Worm (Caenorhabditis elegans) whole organism, L4 larva: Measurements from ENCODE around the gene ssl-1.

Experiments
- D1046.2 ChIP-seq: fragments of 200-800 bp; sonication (Bioruptor generic); IDR thresholded peaks from 2 replicates; pipeline ENCODE4 v1.3.6; 2022; ENCODE audit warnings: missing genetic modification characterization, missing compliant biosample characterization
- F10B5.3 ChIP-seq: sonication (generic microtip); optimal IDR thresholded peaks from 2 replicates; lab custom pipeline; 2016; ENCODE audit warnings: mild to moderate bottlenecking, missing genetic modification characterization, missing compliant biosample characterization
- F26F4.8 ChIP-seq: fragments of 200-800 bp; sonication (Bioruptor generic); conservative IDR thresholded peaks from 2 replicates; pipeline ENCODE4 v1.3.6; 2022; ENCODE audit warnings: missing genetic modification characterization, missing compliant biosample characterization
- F37D6.2 ChIP-seq: sonication (generic microtip); optimal IDR thresholded peaks from 2 replicates; lab custom pipeline; 2016; ENCODE audit warnings: mild to moderate bottlenecking, missing genetic modification characterization, missing compliant biosample characterization
- R02D3.7 ChIP-seq: fragments of 150-350 bp; sonication (generic microtip); optimal IDR thresholded peaks from 3 replicates; lab custom pipeline; 2014; ENCODE audit warnings: missing biosample characterization, missing genetic modification characterization
- T20F7.1 ChIP-seq: fragments of 200-800 bp; sonication (Bioruptor generic); optimal IDR thresholded peaks from 2 replicates; lab custom pipeline; 2018; ENCODE audit warnings: mild to moderate bottlenecking, missing genetic modification characterization, missing compliant biosample characterization
- Y75B8A.6 ChIP-seq: fragments of 200-800 bp; sonication (Bioruptor generic); IDR thresholded peaks from 2 replicates; pipeline ENCODE4 v1.3.6; 2022; ENCODE audit warnings: missing genetic modification reagents, missing genetic modification characterization, missing compliant biosample characterization
- ZK337.2 ChIP-seq: fragments of 200-800 bp; sonication (Bioruptor generic); IDR thresholded peaks from 2 replicates; pipeline ENCODE4 v1.3.6; 2022; ENCODE audit warnings: missing genetic modification reagents, missing genetic modification characterization, missing compliant biosample characterization
- ZK546.5 ChIP-seq, 2 experiments: sonication (generic microtip); optimal IDR thresholded peaks; 2 replicates each; lab custom pipeline; 2017; ENCODE audit warnings: missing biosample characterization in 2 of 2, missing genetic modification characterization in 2 of 2
- aha-1 ChIP-seq: fragments of 150-350 bp; peaks from one replicate; lab custom pipeline; 2014; ENCODE audit warnings: missing biosample characterization, missing genetic modification characterization
- ceh-82 ChIP-seq: sonication (generic microtip); optimal IDR thresholded peaks from 2 replicates; lab custom pipeline; 2017; ENCODE audit warnings: missing biosample characterization, missing genetic modification characterization
- ces-1 ChIP-seq: fragments of 150-350 bp; sonication (generic microtip); optimal IDR thresholded peaks from 4 replicates; lab custom pipeline; 2014; ENCODE audit warnings: missing biosample characterization, missing genetic modification reagents, missing genetic modification characterization
- cey-2 ChIP-seq: sonication (generic microtip); optimal IDR thresholded peaks from 3 replicates; lab custom pipeline; 2017; ENCODE audit warnings: missing genetic modification characterization, mild to moderate bottlenecking, missing compliant biosample characterization, antibody characterized with exemption, borderline replicate concordance; ENCODE audit not compliant: insufficient read depth
- ctbp-1 ChIP-seq: fragments of 200-800 bp; sonication (Bioruptor generic); IDR thresholded peaks from 2 replicates; pipeline ENCODE4 v1.3.6; 2022; ENCODE audit warnings: missing genetic modification reagents, missing genetic modification characterization, missing compliant biosample characterization
- daf-16 ChIP-seq, 3 experiments: sonication (generic microtip); optimal IDR thresholded peaks; 2 replicates each; lab custom pipeline; 2016 to 2017; ENCODE audit warnings: missing genetic modification characterization in 3 of 3, missing genetic modification reagents in 3 of 3, mild to moderate bottlenecking in 2 of 3, missing compliant biosample characterization in 2 of 3, missing biosample characterization in 1 of 3, moderate library complexity in 1 of 3
- egl-27 ChIP-seq: sonication (generic microtip); optimal IDR thresholded peaks from 3 replicates; lab custom pipeline; 2017; ENCODE audit warnings: missing biosample characterization, missing genetic modification reagents, missing genetic modification characterization
- fkh-10 ChIP-seq: fragments of 150-350 bp; optimal IDR thresholded peaks from 2 replicates; lab custom pipeline; 2014; ENCODE audit warnings: missing biosample characterization, missing genetic modification reagents, missing genetic modification characterization
- gei-8 ChIP-seq: fragments of 200-800 bp; sonication (Bioruptor generic); optimal IDR thresholded peaks from 2 replicates; lab custom pipeline; 2018; ENCODE audit warnings: mild to moderate bottlenecking, missing genetic modification characterization, missing compliant biosample characterization
- hlh-11 ChIP-seq: fragments of 200-800 bp; sonication (Bioruptor generic); optimal IDR thresholded peaks from 2 replicates; lab custom pipeline; 2018; ENCODE audit warnings: mild to moderate bottlenecking, missing genetic modification characterization, missing compliant biosample characterization
- hmg-1.1 ChIP-seq: fragments of 200-800 bp; sonication (Bioruptor generic); IDR thresholded peaks from 2 replicates; pipeline ENCODE4 v1.3.6; 2022; ENCODE audit warnings: missing genetic modification reagents, missing genetic modification characterization, missing compliant biosample characterization
- jun-1 ChIP-seq: fragments of 150-350 bp; optimal IDR thresholded peaks from 2 replicates; lab custom pipeline; 2014; ENCODE audit warnings: missing biosample characterization, missing genetic modification reagents, missing genetic modification characterization
- lim-7 ChIP-seq: fragments of 200-800 bp; sonication (Bioruptor generic); IDR thresholded peaks from 2 replicates; pipeline ENCODE4 v1.3.6; 2022; ENCODE audit warnings: missing genetic modification characterization, missing compliant biosample characterization
- lin-1 ChIP-seq: fragments of 200-800 bp; sonication (Bioruptor generic); IDR thresholded peaks from 2 replicates; pipeline ENCODE4 v1.3.6; 2022; ENCODE audit warnings: missing genetic modification reagents, missing genetic modification characterization, missing compliant biosample characterization
- lin-13 ChIP-seq: fragments of 150-350 bp; optimal IDR thresholded peaks from 2 replicates; lab custom pipeline; 2014; ENCODE audit warnings: missing biosample characterization, missing genetic modification reagents, missing genetic modification characterization
- lin-38 ChIP-seq: fragments of 200-800 bp; sonication (Bioruptor generic); IDR thresholded peaks from 2 replicates; pipeline ENCODE4 v1.3.6; 2022; ENCODE audit warnings: missing genetic modification reagents, missing genetic modification characterization, missing compliant biosample characterization
- lin-39 ChIP-seq: fragments of 150-350 bp; optimal IDR thresholded peaks from 2 replicates; lab custom pipeline; 2014; ENCODE audit warnings: missing biosample characterization, missing genetic modification reagents, missing genetic modification characterization
- lir-3 ChIP-seq: sonication (generic microtip); optimal IDR thresholded peaks from 2 replicates; lab custom pipeline; 2016; ENCODE audit warnings: mild to moderate bottlenecking, missing genetic modification characterization, missing compliant biosample characterization
- lsy-2 ChIP-seq, 2 experiments: fragments of 150-350 bp in 1 of 2; sonication (generic microtip) in 1 of 2; optimal IDR thresholded peaks; 2 replicates each; lab custom pipeline; 2014 to 2017; ENCODE audit warnings: missing biosample characterization in 2 of 2, missing genetic modification characterization in 2 of 2
- mdt-29 ChIP-seq: fragments of 200-800 bp; sonication (Bioruptor generic); IDR thresholded peaks from 2 replicates; pipeline ENCODE4 v1.3.6; 2022; ENCODE audit warnings: missing genetic modification reagents, missing genetic modification characterization, missing compliant biosample characterization
- nhr-10 ChIP-seq: fragments of 150-350 bp; optimal IDR thresholded peaks from 2 replicates; lab custom pipeline; 2014; ENCODE audit warnings: missing biosample characterization, missing genetic modification characterization
- nhr-102 ChIP-seq: sonication (generic microtip); optimal IDR thresholded peaks from 2 replicates; lab custom pipeline; 2016; ENCODE audit warnings: mild to moderate bottlenecking, missing genetic modification characterization, moderate library complexity, missing compliant biosample characterization
- nhr-237 ChIP-seq: sonication (generic microtip); optimal IDR thresholded peaks from 2 replicates; lab custom pipeline; 2017; ENCODE audit warnings: missing biosample characterization, missing genetic modification characterization
- nhr-25 ChIP-seq: sonication (generic microtip); optimal IDR thresholded peaks from 2 replicates; lab custom pipeline; 2017; ENCODE audit warnings: missing genetic modification characterization, mild to moderate bottlenecking, missing compliant biosample characterization, antibody characterized with exemption, moderate library complexity, borderline replicate concordance; ENCODE audit not compliant: insufficient read depth
- nhr-41 ChIP-seq: fragments of 200-800 bp; sonication (Bioruptor generic); IDR thresholded peaks from 2 replicates; pipeline ENCODE4 v1.3.6; 2022; ENCODE audit warnings: missing genetic modification reagents, missing genetic modification characterization, missing compliant biosample characterization
- pha-4 ChIP-seq, 2 experiments: fragments of 150-350 bp in 1 of 2; fragments of 200-800 bp in 1 of 2; sonication (Bioruptor generic) in 1 of 2; IDR thresholded peaks in 1 of 2; optimal IDR thresholded peaks in 1 of 2; 2 replicates each; pipeline versions ENCODE4 v1.3.6 to Lab custom; 2014 to 2022; ENCODE audit warnings: missing genetic modification characterization in 2 of 2, missing genetic modification reagents in 2 of 2, missing biosample characterization in 1 of 2, missing compliant biosample characterization in 1 of 2
- php-3 ChIP-seq: fragments of 200-800 bp; sonication (Bioruptor generic); IDR thresholded peaks from 2 replicates; pipeline ENCODE4 v1.3.6; 2022; ENCODE audit warnings: missing genetic modification reagents, missing genetic modification characterization, missing compliant biosample characterization
- pqm-1 ChIP-seq: sonication (generic microtip); optimal IDR thresholded peaks from 2 replicates; lab custom pipeline; 2017; ENCODE audit warnings: missing biosample characterization, missing genetic modification characterization
- saeg-2 ChIP-seq: fragments of 200-800 bp; sonication (Bioruptor generic); IDR thresholded peaks from 2 replicates; pipeline ENCODE4 v1.3.6; 2022; ENCODE audit warnings: missing genetic modification reagents, missing genetic modification characterization, missing compliant biosample characterization
- snpc-1.2 ChIP-seq: fragments of 200-800 bp; sonication (Bioruptor generic); IDR thresholded peaks from 2 replicates; pipeline ENCODE4 v1.3.6; 2022; ENCODE audit warnings: missing genetic modification reagents, missing genetic modification characterization, missing compliant biosample characterization
- snpc-4 ChIP-seq: fragments of 150-350 bp; optimal IDR thresholded peaks from 2 replicates; lab custom pipeline; 2014; ENCODE audit warnings: missing biosample characterization, missing genetic modification characterization
- spr-3 ChIP-seq: fragments of 200-800 bp; sonication (Bioruptor generic); optimal IDR thresholded peaks from 2 replicates; lab custom pipeline; 2018; ENCODE audit warnings: mild to moderate bottlenecking, missing genetic modification characterization, missing compliant biosample characterization
- tag-97 ChIP-seq: fragments of 200-800 bp; sonication (Bioruptor generic); IDR thresholded peaks from 2 replicates; pipeline ENCODE4 v1.3.6; 2022; ENCODE audit warnings: missing genetic modification characterization, missing compliant biosample characterization
- unc-39 ChIP-seq: sonication (generic microtip); optimal IDR thresholded peaks from 2 replicates; lab custom pipeline; 2017; ENCODE audit warnings: missing biosample characterization, missing genetic modification characterization
- unc-62 ChIP-seq, 3 experiments: fragments of 150-350 bp in 1 of 3; sonication (generic microtip); optimal IDR thresholded peaks in 2 of 3; peaks in 1 of 3; 1 replicate in 1 of 3; 2 replicates in 2 of 3; lab custom pipeline; 2014 to 2017; ENCODE audit warnings: missing biosample characterization in 3 of 3, missing genetic modification characterization in 3 of 3, missing genetic modification reagents in 3 of 3, missing genotype in 1 of 3
- zfp-2 ChIP-seq: sonication (generic microtip); optimal IDR thresholded peaks from 2 replicates; lab custom pipeline; 2016; ENCODE audit warnings: mild to moderate bottlenecking, missing genetic modification characterization, missing compliant biosample characterization
- zip-11 ChIP-seq: fragments of 200-800 bp; sonication (Bioruptor generic); IDR thresholded peaks from 2 replicates; pipeline ENCODE4 v1.3.6; 2022; ENCODE audit warnings: missing genetic modification characterization, missing compliant biosample characterization
- ztf-7 ChIP-seq: fragments of 150-350 bp; optimal IDR thresholded peaks from 2 replicates; lab custom pipeline; 2014; ENCODE audit warnings: missing biosample characterization, missing genetic modification characterization

The ssl-1 gene

ce11 chrIII:12673382-12673970, 40.9 kb upstream of the ssl-1 start, which contains the start of the genes taf-7.2 and elpc-2 (continued):
- 0 out of 2 replicates have a peak, but pooled peaks have one; percentile 57 for TF ChIP-seq ZK337.2 (GFP tag; lab: Robert Waterston, UW)
- no peak for TF ChIP-seq zfp-2 (tag; lab: Kevin White, UChicago)
- no peak for TF ChIP-seq pqm-1 (tag; lab: Kevin White, UChicago)
- TF ChIP-seq lin-39 = no peak
- TF ChIP-seq R02D3.7 = no peak
- TF ChIP-seq T20F7.1 (GFP tag; lab: Kevin White, UChicago) = no peak
- no peak for TF ChIP-seq snpc-1.2 (GFP tag; lab: Robert Waterston, UW)
- TF ChIP-seq mdt-29 (GFP tag; lab: Robert Waterston, UW) = no peak
- peak in 1 of 2 experiments; percentile 26 for TF ChIP-seq unc-62 (GFP tag; optimal IDR thresholded peaks at IDR 0.05 in 1 of 2; lab: Kevin White, UChicago)
- no peak for TF ChIP-seq unc-62 (tag; optimal IDR thresholded peaks at IDR 0.05; lab: Kevin White, UChicago)
- TF ChIP-seq spr-3 = no peak
- no peak for TF ChIP-seq daf-16 (GFP tag; optimal IDR thresholded peaks at IDR 0.05; lab: Kevin White, UChicago)
- TF ChIP-seq daf-16 (tag; optimal IDR thresholded peaks at IDR 0.05; lab: Kevin White, UChicago) = no peak
- no peak for TF ChIP-seq F26F4.8 (GFP tag; lab: Robert Waterston, UW)
- TF ChIP-seq lin-13 (GFP tag; lab: Kevin White, UChicago) = no peak
- no peak for TF ChIP-seq D1046.2 (GFP tag; lab: Robert Waterston, UW)
- TF ChIP-seq zip-11 = no peak
- TF ChIP-seq unc-39 (tag; lab: Kevin White, UChicago) = no peak
- no peak for TF ChIP-seq nhr-25 (tag; lab: Kevin White, UChicago)
- no peak for TF ChIP-seq nhr-10 (tag; lab: Kevin White, UChicago)
- no peak for TF ChIP-seq ces-1 (GFP tag; lab: Kevin White, UChicago)
- no peak for TF ChIP-seq lim-7 (GFP tag; lab: Robert Waterston, UW)
- no peak for TF ChIP-seq lir-3
- TF ChIP-seq snpc-4 (tag; lab: Kevin White, UChicago) = no peak
- no peak for TF ChIP-seq nhr-41 (GFP tag; lab: Robert Waterston, UW)
- no peak for TF ChIP-seq ceh-82 (tag; lab: Kevin White, UChicago)
- TF ChIP-seq cey-2 (tag; lab: Kevin White, UChicago) = no peak
- TF ChIP-seq F37D6.2 (tag; lab: Kevin White, UChicago) = no peak
- TF ChIP-seq egl-27 (tag; lab: Kevin White, UChicago) = no peak
- TF ChIP-seq nhr-102 (tag; lab: Kevin White, UChicago) = no peak
- TF ChIP-seq hmg-1.1 (GFP tag; lab: Robert Waterston, UW) = no peak
- TF ChIP-seq tag-97 (GFP tag; lab: Robert Waterston, UW) = no peak
- no peak for TF ChIP-seq nhr-237
- no peak for TF ChIP-seq ztf-7
- no peak for TF ChIP-seq hlh-11 (tag; lab: Kevin White, UChicago)
- no peak for TF ChIP-seq saeg-2
- no peak for TF ChIP-seq jun-1 (tag; lab: Kevin White, UChicago)
- TF ChIP-seq Y75B8A.6 (GFP tag; lab: Robert Waterston, UW) = no peak
- TF ChIP-seq fkh-10 (GFP tag; lab: Kevin White, UChicago) = no peak
- TF ChIP-seq pha-4 (GFP tag; IDR thresholded peaks at IDR 0.05; lab: Robert Waterston, UW) = peak; percentile 45; the same call in 1 of the 2 replicates
- TF ChIP-seq pha-4 (tag; optimal IDR thresholded peaks at IDR 0.05; lab: Kevin White, UChicago) = no peak
- TF ChIP-seq gei-8 = no peak
- no peak for TF ChIP-seq ZK546.5 (tag; optimal IDR thresholded peaks at IDR 0.05; lab: Kevin White, UChicago)
- TF ChIP-seq lin-38 (GFP tag; lab: Robert Waterston, UW) = peak; percentile 55
- TF ChIP-seq ctbp-1 (GFP tag; lab: Robert Waterston, UW) = no peak
- TF ChIP-seq aha-1 (tag; lab: Kevin White, UChicago) = peak; percentile 77
- peak in 1 of 2 experiments; percentile 65 for TF ChIP-seq lsy-2 (tag; optimal IDR thresholded peaks at IDR 0.05; lab: Kevin White, UChicago)
- no peak for TF ChIP-seq lin-1 (GFP tag; lab: Robert Waterston, UW)
- TF ChIP-seq F10B5.3 = no peak
- TF ChIP-seq php-3 (GFP tag; lab: Robert Waterston, UW) = no peak
